Worm (Caenorhabditis elegans) whole organism, L3 larva: Measurements from ENCODE around the gene nog-1.
A peak's percentile ranks its signal among the peaks of the same experiment; 100 is the strongest.

ENCODE experiments used
- R02D3.7 ChIP-seq: fragments of 150-350 bp; optimal IDR thresholded peaks from 2 replicates; lab custom pipeline; 2014; ENCODE audit warnings: missing biosample characterization, missing genetic modification characterization
- ZK546.5 ChIP-seq: sonication (generic microtip); optimal IDR thresholded peaks from 2 replicates; lab custom pipeline; 2017; ENCODE audit warnings: missing biosample characterization, missing genetic modification characterization
- aly-2 ChIP-seq: fragments of 150-350 bp; optimal IDR thresholded peaks from 2 replicates; lab custom pipeline; 2014; ENCODE audit warnings: missing biosample characterization, missing genetic modification characterization
- ama-1 ChIP-seq: fragments of 150-350 bp; optimal IDR thresholded peaks from 2 replicates; lab custom pipeline; 2018
- ceh-16 ChIP-seq: sonication (generic microtip); optimal IDR thresholded peaks from 2 replicates; lab custom pipeline; 2017; ENCODE audit warnings: missing biosample characterization, missing genetic modification characterization
- ceh-28 ChIP-seq: fragments of 150-350 bp; optimal IDR thresholded peaks from 2 replicates; lab custom pipeline; 2014; ENCODE audit warnings: missing biosample characterization, missing genetic modification reagents, missing genetic modification characterization
- ceh-82 ChIP-seq: fragments of 150-350 bp; optimal IDR thresholded peaks from 2 replicates; lab custom pipeline; 2014; ENCODE audit warnings: missing biosample characterization, missing genetic modification characterization
- ceh-9 ChIP-seq: sonication (generic microtip); optimal IDR thresholded peaks from 2 replicates; lab custom pipeline; 2018; ENCODE audit warnings: missing biosample characterization, missing genetic modification characterization
- daf-12 ChIP-seq: fragments of 150-350 bp; optimal IDR thresholded peaks from 2 replicates; lab custom pipeline; 2014; ENCODE audit warnings: missing biosample characterization, missing genetic modification reagents, missing genetic modification characterization
- egl-27 ChIP-seq: sonication (generic microtip); optimal IDR thresholded peaks from 4 replicates; lab custom pipeline; 2017; ENCODE audit warnings: missing biosample characterization, missing genetic modification reagents, missing genetic modification characterization
- egl-5 ChIP-seq: fragments of 150-350 bp; optimal IDR thresholded peaks from 2 replicates; lab custom pipeline; 2017; ENCODE audit warnings: missing biosample characterization, missing genetic modification reagents, missing genetic modification characterization, inconsistent platforms
- elt-1 ChIP-seq: fragments of 150-350 bp; optimal IDR thresholded peaks from 2 replicates; lab custom pipeline; 2014; ENCODE audit warnings: missing biosample characterization, missing genetic modification characterization
- elt-2 ChIP-seq: sonication (generic microtip); optimal IDR thresholded peaks from 2 replicates; lab custom pipeline; 2016; ENCODE audit warnings: missing genetic modification reagents, mild to moderate bottlenecking, missing genetic modification characterization, missing compliant biosample characterization
- elt-3 ChIP-seq, 3 experiments: fragments of 150-350 bp in 1 of 3; sonication (generic microtip) in 2 of 3; optimal IDR thresholded peaks; 2 replicates in 2 of 3; 4 replicates in 1 of 3; lab custom pipeline; 2014 to 2017; ENCODE audit warnings: missing biosample characterization in 3 of 3, missing genetic modification characterization in 3 of 3
- eor-1 ChIP-seq, 2 experiments: fragments of 150-350 bp; optimal IDR thresholded peaks; 2 replicates each; lab custom pipeline; 2014 to 2018; ENCODE audit warnings: missing biosample characterization in 2 of 2, missing genetic modification characterization in 2 of 2
- fkh-10 ChIP-seq: sonication (generic microtip); optimal IDR thresholded peaks from 2 replicates; lab custom pipeline; 2017; ENCODE audit warnings: missing biosample characterization, missing genetic modification reagents, missing genetic modification characterization
- fkh-2 ChIP-seq: fragments of 150-350 bp; optimal IDR thresholded peaks from 2 replicates; lab custom pipeline; 2014; ENCODE audit warnings: missing biosample characterization, missing genetic modification reagents, missing genetic modification characterization
- fos-1 ChIP-seq: fragments of 150-350 bp; optimal IDR thresholded peaks from 2 replicates; lab custom pipeline; 2014; ENCODE audit warnings: missing biosample characterization, missing genetic modification characterization
- hmg-11 ChIP-seq: sonication (generic microtip); optimal IDR thresholded peaks from 2 replicates; lab custom pipeline; 2016; ENCODE audit warnings: missing genetic modification characterization, missing compliant biosample characterization
- jun-1 ChIP-seq: fragments of 150-350 bp; optimal IDR thresholded peaks from 2 replicates; lab custom pipeline; 2014; ENCODE audit warnings: missing biosample characterization, missing genetic modification reagents, missing genetic modification characterization
- lin-15B ChIP-seq: fragments of 150-350 bp; optimal IDR thresholded peaks from 2 replicates; lab custom pipeline; 2014; ENCODE audit warnings: missing biosample characterization, missing genetic modification characterization
- lin-39 ChIP-seq: fragments of 150-350 bp; optimal IDR thresholded peaks from 2 replicates; lab custom pipeline; 2018; ENCODE audit warnings: missing biosample characterization, missing genetic modification reagents, missing genetic modification characterization
- lsy-12 ChIP-seq: sonication (generic microtip); optimal IDR thresholded peaks from 2 replicates; lab custom pipeline; 2016; ENCODE audit warnings: mild to moderate bottlenecking, missing genetic modification characterization, missing compliant biosample characterization
- mdl-1 ChIP-seq: fragments of 150-350 bp; optimal IDR thresholded peaks from 2 replicates; lab custom pipeline; 2014; ENCODE audit warnings: missing biosample characterization, missing genetic modification characterization
- mml-1 ChIP-seq: fragments of 150-350 bp; sonication (generic microtip); optimal IDR thresholded peaks from 3 replicates; lab custom pipeline; 2014; ENCODE audit warnings: missing biosample characterization, missing genetic modification characterization
- nfya-1 ChIP-seq: sonication (generic microtip); optimal IDR thresholded peaks from 2 replicates; lab custom pipeline; 2017; ENCODE audit warnings: missing genetic modification characterization, mild to moderate bottlenecking, missing compliant biosample characterization, antibody characterized with exemption, moderate library complexity; ENCODE audit not compliant: insufficient read depth
- nhr-11 ChIP-seq: fragments of 150-350 bp; optimal IDR thresholded peaks from 2 replicates; lab custom pipeline; 2014; ENCODE audit warnings: missing biosample characterization, missing genetic modification characterization
- nhr-12 ChIP-seq: fragments of 150-350 bp; optimal IDR thresholded peaks from 2 replicates; lab custom pipeline; 2014; ENCODE audit warnings: missing biosample characterization, missing genetic modification characterization
- nhr-23 ChIP-seq: fragments of 150-350 bp; optimal IDR thresholded peaks from 2 replicates; lab custom pipeline; 2014; ENCODE audit warnings: missing biosample characterization, missing genetic modification reagents, missing genetic modification characterization
- nhr-237 ChIP-seq: fragments of 150-350 bp; optimal IDR thresholded peaks from 2 replicates; lab custom pipeline; 2014; ENCODE audit warnings: missing biosample characterization, missing genetic modification characterization
- nhr-25 ChIP-seq: sonication (generic microtip); optimal IDR thresholded peaks from 2 replicates; lab custom pipeline; 2017; ENCODE audit warnings: missing biosample characterization, missing genetic modification characterization
- nhr-28 ChIP-seq: fragments of 150-350 bp; optimal IDR thresholded peaks from 2 replicates; lab custom pipeline; 2014; ENCODE audit warnings: missing biosample characterization, missing genetic modification characterization
- nhr-43 ChIP-seq: sonication (generic microtip); optimal IDR thresholded peaks from 2 replicates; lab custom pipeline; 2016; ENCODE audit warnings: mild to moderate bottlenecking, missing genetic modification characterization, missing compliant biosample characterization; ENCODE audit not compliant: poor library complexity, severe bottlenecking
- nhr-67 ChIP-seq: fragments of 150-350 bp; optimal IDR thresholded peaks from 2 replicates; lab custom pipeline; 2014; ENCODE audit warnings: missing biosample characterization, missing genetic modification characterization
- nhr-76 ChIP-seq: fragments of 150-350 bp; sonication (generic microtip); optimal IDR thresholded peaks from 5 replicates; lab custom pipeline; 2014; ENCODE audit warnings: missing biosample characterization, missing genetic modification characterization
- nhr-77 ChIP-seq: fragments of 150-350 bp; optimal IDR thresholded peaks from 2 replicates; lab custom pipeline; 2014; ENCODE audit warnings: missing biosample characterization, missing genetic modification characterization
- pha-4 ChIP-seq: fragments of 150-350 bp; optimal IDR thresholded peaks from 2 replicates; lab custom pipeline; 2014; ENCODE audit warnings: missing biosample characterization, missing genetic modification reagents, missing genetic modification characterization
- pqm-1 ChIP-seq: fragments of 150-350 bp; optimal IDR thresholded peaks from 2 replicates; lab custom pipeline; 2017; ENCODE audit warnings: missing biosample characterization, missing genetic modification characterization, inconsistent platforms
- sea-2 ChIP-seq: fragments of 150-350 bp; sonication (generic microtip); optimal IDR thresholded peaks from 4 replicates; lab custom pipeline; 2014; ENCODE audit warnings: missing biosample characterization, missing genetic modification reagents, missing genetic modification characterization
- skn-1 ChIP-seq: fragments of 150-350 bp; optimal IDR thresholded peaks from 2 replicates; lab custom pipeline; 2014; ENCODE audit warnings: missing biosample characterization, missing genetic modification characterization
- snpc-4 ChIP-seq: fragments of 150-350 bp; optimal IDR thresholded peaks from 2 replicates; lab custom pipeline; 2014; ENCODE audit warnings: missing biosample characterization, missing genetic modification characterization
- tbx-2 ChIP-seq: sonication (generic microtip); optimal IDR thresholded peaks from 2 replicates; lab custom pipeline; 2016; ENCODE audit warnings: mild to moderate bottlenecking, missing genetic modification characterization, missing compliant biosample characterization
- unc-39 ChIP-seq: sonication (generic microtip); optimal IDR thresholded peaks from 4 replicates; lab custom pipeline; 2017; ENCODE audit warnings: missing biosample characterization, missing genetic modification characterization
- unc-62 ChIP-seq: fragments of 150-350 bp; sonication (generic microtip); optimal IDR thresholded peaks from 4 replicates; lab custom pipeline; 2014; ENCODE audit warnings: missing biosample characterization, missing genetic modification reagents, missing genetic modification characterization
- zag-1 ChIP-seq: fragments of 150-350 bp; optimal IDR thresholded peaks from 2 replicates; lab custom pipeline; 2014; ENCODE audit warnings: missing biosample characterization, missing genetic modification characterization
- ztf-11 ChIP-seq: fragments of 150-350 bp; optimal IDR thresholded peaks from 2 replicates; lab custom pipeline; 2014; ENCODE audit warnings: missing biosample characterization, missing genetic modification characterization
- ztf-4 ChIP-seq: fragments of 150-350 bp; optimal IDR thresholded peaks from 2 replicates; lab custom pipeline; 2014; ENCODE audit warnings: missing biosample characterization, missing genetic modification characterization

nog-1 gene

ce11 chrIV:393409-393930 is at the start of gene nog-1, which contains the start of gene T07A9.15:
TSS of gene nog-1 (plus strand) at chrIV:393880.
TSS of gene T07A9.15 (minus strand) at chrIV:393546.
- TF ChIP-seq nhr-11 (tag; lab: Kevin White, UChicago): no peak
- peak; percentile 25 for TF ChIP-seq skn-1
- peak; percentile 60 for TF ChIP-seq jun-1
- TF ChIP-seq ceh-28 (tag; lab: Kevin White, UChicago): peak; percentile 15
- TF ChIP-seq R02D3.7 (tag; lab: Kevin White, UChicago): peak; percentile 61
- peak; percentile 63 for TF ChIP-seq nhr-23 (tag; lab: Kevin White, UChicago)
- no peak for TF ChIP-seq eor-1 (tag; optimal IDR thresholded peaks at IDR 0.05; lab: Kevin White, UChicago)
- no peak for TF ChIP-seq fkh-2 (tag; lab: Kevin White, UChicago)
- TF ChIP-seq ama-1 (lab: Kevin White, UChicago): no peak
- TF ChIP-seq ceh-9: no peak
- no peak for TF ChIP-seq nhr-237 (tag; lab: Kevin White, UChicago)
- no peak for TF ChIP-seq sea-2 (GFP tag; lab: Kevin White, UChicago)
- no peak for TF ChIP-seq zag-1
- TF ChIP-seq nhr-76 (tag; lab: Kevin White, UChicago): no peak
- TF ChIP-seq nhr-77: no peak
- TF ChIP-seq pqm-1 (tag; lab: Kevin White, UChicago): peak; percentile 12
- peak; percentile 86 for TF ChIP-seq hmg-11
- TF ChIP-seq unc-39 (tag; lab: Kevin White, UChicago): no peak
- no peak for TF ChIP-seq nhr-67
- TF ChIP-seq mdl-1: no peak
- TF ChIP-seq elt-1: no peak
- TF ChIP-seq ceh-16 (tag; lab: Kevin White, UChicago): no peak
- TF ChIP-seq nhr-12 (tag; lab: Kevin White, UChicago): no peak
- peak; percentile 41 for TF ChIP-seq snpc-4 (tag; lab: Kevin White, UChicago)
- no peak for TF ChIP-seq unc-62
- no peak for TF ChIP-seq egl-27
- TF ChIP-seq pha-4 (tag; lab: Kevin White, UChicago): peak; percentile 80
- TF ChIP-seq nfya-1 (tag; lab: Kevin White, UChicago): peak; percentile 87
- no peak for TF ChIP-seq ztf-4 (tag; lab: Kevin White, UChicago)
- no peak for TF ChIP-seq fos-1 (tag; lab: Kevin White, UChicago)
- TF ChIP-seq daf-12 (tag; lab: Kevin White, UChicago): no peak
- no peak for TF ChIP-seq nhr-28 (tag; lab: Kevin White, UChicago)
- no peak for TF ChIP-seq elt-3 (tag; optimal IDR thresholded peaks at IDR 0.05; lab: Kevin White, UChicago)
- peak; percentile 70 for TF ChIP-seq lin-15B (tag; lab: Kevin White, UChicago)
- no peak for TF ChIP-seq fkh-10 (GFP tag; lab: Kevin White, UChicago)
- TF ChIP-seq lin-39 (tag; lab: Kevin White, UChicago): peak; percentile 61
- no peak for TF ChIP-seq mml-1 (tag; lab: Kevin White, UChicago)
- no peak for TF ChIP-seq aly-2 (tag; lab: Kevin White, UChicago)
- no peak for TF ChIP-seq tbx-2 (tag; lab: Kevin White, UChicago)
- no peak for TF ChIP-seq ztf-11 (tag; lab: Kevin White, UChicago)
- TF ChIP-seq egl-5 (tag; lab: Kevin White, UChicago): peak; percentile 70
- TF ChIP-seq nhr-25 (tag; lab: Kevin White, UChicago): peak; percentile 35
- TF ChIP-seq nhr-43: no peak
- no peak for TF ChIP-seq ceh-82 (tag; lab: Kevin White, UChicago)
- TF ChIP-seq elt-2: peak; percentile 22
- no peak for TF ChIP-seq lsy-12 (tag; lab: Kevin White, UChicago)
- no peak for TF ChIP-seq ZK546.5 (tag; lab: Kevin White, UChicago)
